Fruit fly (Drosophila melanogaster) whole organism, embryonic: ENCODE data around the gene CG7728.

Source experiments
- CG16815 ChIP-seq: fragments of 200-800 bp; sonication (Bioruptor generic); optimal IDR thresholded peaks from 3 replicates; lab custom pipeline; 2017; ENCODE audit warnings: missing biosample characterization, mild to moderate bottlenecking, missing genetic modification characterization
- CG2712 ChIP-seq: fragments of 200-800 bp; optimal IDR thresholded peaks from 3 replicates; lab custom pipeline; 2019; ENCODE audit warnings: missing biosample characterization, mild to moderate bottlenecking, missing genetic modification characterization, moderate library complexity
- zen2 ChIP-seq: fragments of 200-800 bp; sonication (Bioruptor generic); IDR thresholded peaks from 3 replicates; pipeline ENCODE4 v1.3.6; 2022; ENCODE audit warnings: missing biosample characterization, missing genetic modification characterization; ENCODE audit not compliant: partially characterized antibody

DNA sequence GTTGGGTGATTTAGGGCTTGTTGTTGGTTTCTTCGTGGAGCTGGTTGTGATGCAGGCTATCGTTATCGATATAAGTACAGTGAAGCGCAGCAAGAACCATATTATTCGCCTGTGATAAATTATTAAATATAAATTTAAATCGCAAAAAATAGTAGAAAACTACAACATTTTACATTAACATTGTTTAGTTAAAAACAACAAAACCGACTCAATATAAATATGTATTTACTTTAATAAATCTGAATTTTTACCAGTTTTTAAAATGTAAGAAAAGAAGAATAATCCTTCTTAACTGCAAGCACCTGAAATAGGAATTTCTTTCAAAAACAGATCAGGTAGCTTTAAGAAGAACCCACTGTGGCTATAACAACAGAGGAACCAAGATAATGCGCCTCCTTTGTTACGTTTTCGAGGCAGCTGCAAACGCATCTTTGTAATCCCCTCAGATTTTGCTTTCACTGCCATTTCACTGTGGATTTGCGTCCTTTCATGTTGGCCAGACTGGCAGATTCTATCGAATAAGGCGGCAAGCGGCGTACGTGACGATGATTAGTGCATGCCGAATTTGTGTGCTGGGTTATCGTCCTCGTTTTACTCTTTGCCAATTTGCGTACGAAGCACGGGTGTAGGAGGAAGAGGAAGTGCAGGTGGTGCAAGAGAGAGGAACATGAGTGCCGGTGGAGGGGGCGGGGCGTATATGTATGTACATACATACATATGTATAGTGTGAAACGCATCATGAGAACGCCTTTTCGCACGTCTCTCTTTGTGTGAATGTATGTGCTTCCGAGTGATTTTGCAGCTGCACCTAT is 5.6 kb upstream of the CG7728 start:
- TF ChIP-seq zen2 (no peak), CG16815 (no peak), CG2712 (tag; lab: Kevin White, UChicago) (no peak)
